Worm (Caenorhabditis elegans): Measurements from ENCODE around the gene C05D12.3.
"Not testable (repeated sequence)": the region's sequence is repeated elsewhere in the genome, so short reads cannot be mapped to it uniquely, and the experiment has no call there.

C05D12.3 gene

ce11 chrII:11415672-11416071 is 9.4 kb upstream of the C05D12.3 start, which contains the start of gene C05D12.1:
C05D12.1 (minus strand) TSS chrII:11415772.
- no peak for TF ChIP-seq W03F9.2 (tag; optimal IDR thresholded peaks at IDR 0.05)
- TF ChIP-seq dao-5 (tag; optimal IDR thresholded peaks at IDR 0.05), result no peak
- no peak for TF ChIP-seq him-1 (tag; optimal IDR thresholded peaks at IDR 0.05)

ce11 chrII:11417999-11418398 is 7.1 kb upstream of the C05D12.3 start, which contains the start of gene C05D12.2:
C05D12.2 (plus strand) TSS chrII:11418299.
- TF ChIP-seq W03F9.2 (tag; optimal IDR thresholded peaks at IDR 0.05) (no peak), dao-5 (tag; optimal IDR thresholded peaks at IDR 0.05) (no peak), him-1 (tag; optimal IDR thresholded peaks at IDR 0.05) (no peak)

- TF ChIP-seq W03F9.2 (tag; optimal IDR thresholded peaks at IDR 0.05), result peak; percentile 2
- no peak for TF ChIP-seq him-1 (tag; optimal IDR thresholded peaks at IDR 0.05)
- TF ChIP-seq dao-5 (tag; optimal IDR thresholded peaks at IDR 0.05), result no peak
These were observed 6.6 kb upstream of the C05D12.3 start for ce11 chrII:11418476-11418875.

ce11 chrII:11424032-11424431 is 1.0 kb upstream of the C05D12.3 start:
- no peak for TF ChIP-seq W03F9.2 (tag; optimal IDR thresholded peaks at IDR 0.05)

ce11 chrII:11427322-11427721 is 2.3 kb downstream of the C05D12.3 start:
- no peak for TF ChIP-seq W03F9.2 (tag; optimal IDR thresholded peaks at IDR 0.05)
- no peak for TF ChIP-seq dao-5 (tag; optimal IDR thresholded peaks at IDR 0.05)
- TF ChIP-seq him-1 (tag; optimal IDR thresholded peaks at IDR 0.05), result no peak

- TF ChIP-seq him-1 (tag; optimal IDR thresholded peaks at IDR 0.05), result no peak
- TF ChIP-seq W03F9.2 (tag; optimal IDR thresholded peaks at IDR 0.05), result no peak
- TF ChIP-seq dao-5 (tag; optimal IDR thresholded peaks at IDR 0.05), result no peak
These were observed 3.5 kb downstream of the C05D12.3 start for ce11 chrII:11428599-11428998.

- TF ChIP-seq W03F9.2 (tag; optimal IDR thresholded peaks at IDR 0.05) (no peak), him-1 (tag; optimal IDR thresholded peaks at IDR 0.05) (no peak), dao-5 (tag; optimal IDR thresholded peaks at IDR 0.05) (no peak)
These were observed 6.5 kb downstream of the C05D12.3 start, which contains the start of gene C05D12.4 for ce11 chrII:11431584-11431983. C05D12.4 (plus strand) TSS chrII:11431884.

ce11 chrII:11433942-11434341 is 8.9 kb downstream of the C05D12.3 start, which contains the start of gene C05D12.5:
C05D12.5 (plus strand) TSS chrII:11434242.
- no peak for TF ChIP-seq W03F9.2 (tag; optimal IDR thresholded peaks at IDR 0.05)
- no peak for TF ChIP-seq dao-5 (tag; optimal IDR thresholded peaks at IDR 0.05)
- TF ChIP-seq him-1 (tag; optimal IDR thresholded peaks at IDR 0.05), result no peak

ce11 chrII:11438417-11438816 is 13.4 kb downstream of the C05D12.3 start, which contains the start of gene vha-6:
vha-6 (minus strand) TSS chrII:11438452.
- TF ChIP-seq dao-5 (tag; optimal IDR thresholded peaks at IDR 0.05) (no peak), him-1 (tag; optimal IDR thresholded peaks at IDR 0.05) (no peak)

ce11 chrII:11440265-11440664 is 15.2 kb downstream of the C05D12.3 start, which contains the start of gene VW02B12L.2:
VW02B12L.2 (minus strand) TSS chrII:11440329.
- TF ChIP-seq dao-5 (tag; optimal IDR thresholded peaks at IDR 0.05) (no peak), W03F9.2 (tag; optimal IDR thresholded peaks at IDR 0.05) (no peak), him-1 (tag; optimal IDR thresholded peaks at IDR 0.05) (no peak)

ce11 chrII:11442425-11442824 is 17.4 kb downstream of the C05D12.3 start, which contains the start of gene ebp-2:
ebp-2 (plus strand) TSS chrII:11442725.
- not testable (repeated sequence) for TF ChIP-seq him-1, W03F9.2, dao-5 (tag; optimal IDR thresholded peaks at IDR 0.05)

- TF ChIP-seq him-1 (tag; optimal IDR thresholded peaks at IDR 0.05) (no peak), dao-5 (tag; optimal IDR thresholded peaks at IDR 0.05) (no peak), W03F9.2 (tag; optimal IDR thresholded peaks at IDR 0.05) (no peak)
These were observed 18.1 kb downstream of the C05D12.3 start for ce11 chrII:11443128-11443527.

ce11 chrII:11443862-11444261 is 18.8 kb downstream of the C05D12.3 start, which contains the start of gene adbp-1:
adbp-1 (plus strand) TSS chrII:11444162.
- TF ChIP-seq him-1 (tag; optimal IDR thresholded peaks at IDR 0.05) (no peak), W03F9.2 (tag; optimal IDR thresholded peaks at IDR 0.05) (no peak), dao-5 (tag; optimal IDR thresholded peaks at IDR 0.05) (no peak)

ce11 chrII:11444973-11445372 is 19.9 kb downstream of the C05D12.3 start, which contains the start of gene W02B12.13:
W02B12.13 (plus strand) TSS chrII:11445273.
- TF ChIP-seq dao-5 (tag; optimal IDR thresholded peaks at IDR 0.05), result no peak
- TF ChIP-seq W03F9.2 (tag; optimal IDR thresholded peaks at IDR 0.05), result no peak
- TF ChIP-seq him-1 (tag; optimal IDR thresholded peaks at IDR 0.05), result no peak

ce11 chrII:11448753-11449152 is 23.7 kb downstream of the C05D12.3 start, which contains the start of gene W02B12.1:
W02B12.1 (plus strand) TSS chrII:11449021.
- TF ChIP-seq W03F9.2 (tag; optimal IDR thresholded peaks at IDR 0.05) (no peak), dao-5 (tag; optimal IDR thresholded peaks at IDR 0.05) (no peak), him-1 (tag; optimal IDR thresholded peaks at IDR 0.05) (no peak)
